Fruit fly (Drosophila melanogaster) S2 (cell line): ENCODE results near the gene TfIIS.

Experiments used
- CG8478 ChIP-seq: fragments of >200 bp; optimal IDR thresholded peaks from 2 replicates; lab custom pipeline; 2018
- CTCF ChIP-seq, 2 experiments: fragments of >200 bp; optimal IDR thresholded peaks; 2 replicates each; lab custom pipeline; 2018

dm6 chr2L:15039309-15039772 is 21.2 kb downstream of the TfIIS start:
- TF ChIP-seq CTCF (optimal IDR thresholded peaks at IDR 0.05; lab: Kevin White, UChicago) (peak in 1 of 2 experiments; percentile 18), CG8478 (no peak)
